Worm (Caenorhabditis elegans) whole organism, L3 larva: ENCODE data around the gene wee-1.1.
A peak's percentile ranks its signal among the peaks of the same experiment; 100 is the strongest.

Experiments used
- R02D3.7 ChIP-seq: fragments of 150-350 bp; optimal IDR thresholded peaks from 2 replicates; lab custom pipeline; 2014; ENCODE audit warnings: missing biosample characterization, missing genetic modification characterization
- ama-1 ChIP-seq: fragments of 150-350 bp; optimal IDR thresholded peaks from 2 replicates; lab custom pipeline; 2018
- ceh-16 ChIP-seq: sonication (generic microtip); optimal IDR thresholded peaks from 2 replicates; lab custom pipeline; 2017; ENCODE audit warnings: missing biosample characterization, missing genetic modification characterization
- ceh-28 ChIP-seq: fragments of 150-350 bp; optimal IDR thresholded peaks from 2 replicates; lab custom pipeline; 2014; ENCODE audit warnings: missing biosample characterization, missing genetic modification reagents, missing genetic modification characterization
- ceh-9 ChIP-seq: sonication (generic microtip); optimal IDR thresholded peaks from 2 replicates; lab custom pipeline; 2018; ENCODE audit warnings: missing biosample characterization, missing genetic modification characterization
- elt-1 ChIP-seq: fragments of 150-350 bp; optimal IDR thresholded peaks from 2 replicates; lab custom pipeline; 2014; ENCODE audit warnings: missing biosample characterization, missing genetic modification characterization
- elt-2 ChIP-seq: sonication (generic microtip); optimal IDR thresholded peaks from 2 replicates; lab custom pipeline; 2016; ENCODE audit warnings: missing genetic modification reagents, mild to moderate bottlenecking, missing genetic modification characterization, missing compliant biosample characterization
- elt-3 ChIP-seq, 3 experiments: fragments of 150-350 bp in 1 of 3; sonication (generic microtip) in 2 of 3; optimal IDR thresholded peaks; 2 replicates in 2 of 3; 4 replicates in 1 of 3; lab custom pipeline; 2014 to 2017; ENCODE audit warnings: missing biosample characterization in 3 of 3, missing genetic modification characterization in 3 of 3
- eor-1 ChIP-seq, 2 experiments: fragments of 150-350 bp; optimal IDR thresholded peaks; 2 replicates each; lab custom pipeline; 2014 to 2018; ENCODE audit warnings: missing biosample characterization in 2 of 2, missing genetic modification characterization in 2 of 2
- fkh-10 ChIP-seq: sonication (generic microtip); optimal IDR thresholded peaks from 2 replicates; lab custom pipeline; 2017; ENCODE audit warnings: missing biosample characterization, missing genetic modification reagents, missing genetic modification characterization
- fkh-2 ChIP-seq: fragments of 150-350 bp; optimal IDR thresholded peaks from 2 replicates; lab custom pipeline; 2014; ENCODE audit warnings: missing biosample characterization, missing genetic modification reagents, missing genetic modification characterization
- hmg-11 ChIP-seq: sonication (generic microtip); optimal IDR thresholded peaks from 2 replicates; lab custom pipeline; 2016; ENCODE audit warnings: missing genetic modification characterization, missing compliant biosample characterization
- jun-1 ChIP-seq: fragments of 150-350 bp; optimal IDR thresholded peaks from 2 replicates; lab custom pipeline; 2014; ENCODE audit warnings: missing biosample characterization, missing genetic modification reagents, missing genetic modification characterization
- lin-15B ChIP-seq: fragments of 150-350 bp; optimal IDR thresholded peaks from 2 replicates; lab custom pipeline; 2014; ENCODE audit warnings: missing biosample characterization, missing genetic modification characterization
- lin-39 ChIP-seq: fragments of 150-350 bp; optimal IDR thresholded peaks from 2 replicates; lab custom pipeline; 2018; ENCODE audit warnings: missing biosample characterization, missing genetic modification reagents, missing genetic modification characterization
- lsy-12 ChIP-seq: sonication (generic microtip); optimal IDR thresholded peaks from 2 replicates; lab custom pipeline; 2016; ENCODE audit warnings: mild to moderate bottlenecking, missing genetic modification characterization, missing compliant biosample characterization
- mdl-1 ChIP-seq: fragments of 150-350 bp; optimal IDR thresholded peaks from 2 replicates; lab custom pipeline; 2014; ENCODE audit warnings: missing biosample characterization, missing genetic modification characterization
- nfya-1 ChIP-seq: sonication (generic microtip); optimal IDR thresholded peaks from 2 replicates; lab custom pipeline; 2017; ENCODE audit warnings: missing genetic modification characterization, mild to moderate bottlenecking, missing compliant biosample characterization, antibody characterized with exemption, moderate library complexity; ENCODE audit not compliant: insufficient read depth
- nhr-11 ChIP-seq: fragments of 150-350 bp; optimal IDR thresholded peaks from 2 replicates; lab custom pipeline; 2014; ENCODE audit warnings: missing biosample characterization, missing genetic modification characterization
- nhr-12 ChIP-seq: fragments of 150-350 bp; optimal IDR thresholded peaks from 2 replicates; lab custom pipeline; 2014; ENCODE audit warnings: missing biosample characterization, missing genetic modification characterization
- nhr-23 ChIP-seq: fragments of 150-350 bp; optimal IDR thresholded peaks from 2 replicates; lab custom pipeline; 2014; ENCODE audit warnings: missing biosample characterization, missing genetic modification reagents, missing genetic modification characterization
- nhr-237 ChIP-seq: fragments of 150-350 bp; optimal IDR thresholded peaks from 2 replicates; lab custom pipeline; 2014; ENCODE audit warnings: missing biosample characterization, missing genetic modification characterization
- nhr-25 ChIP-seq: sonication (generic microtip); optimal IDR thresholded peaks from 2 replicates; lab custom pipeline; 2017; ENCODE audit warnings: missing biosample characterization, missing genetic modification characterization
- nhr-28 ChIP-seq: fragments of 150-350 bp; optimal IDR thresholded peaks from 2 replicates; lab custom pipeline; 2014; ENCODE audit warnings: missing biosample characterization, missing genetic modification characterization
- nhr-43 ChIP-seq: sonication (generic microtip); optimal IDR thresholded peaks from 2 replicates; lab custom pipeline; 2016; ENCODE audit warnings: mild to moderate bottlenecking, missing genetic modification characterization, missing compliant biosample characterization; ENCODE audit not compliant: poor library complexity, severe bottlenecking
- nhr-67 ChIP-seq: fragments of 150-350 bp; optimal IDR thresholded peaks from 2 replicates; lab custom pipeline; 2014; ENCODE audit warnings: missing biosample characterization, missing genetic modification characterization
- nhr-76 ChIP-seq: fragments of 150-350 bp; sonication (generic microtip); optimal IDR thresholded peaks from 5 replicates; lab custom pipeline; 2014; ENCODE audit warnings: missing biosample characterization, missing genetic modification characterization
- nhr-77 ChIP-seq: fragments of 150-350 bp; optimal IDR thresholded peaks from 2 replicates; lab custom pipeline; 2014; ENCODE audit warnings: missing biosample characterization, missing genetic modification characterization
- pha-4 ChIP-seq: fragments of 150-350 bp; optimal IDR thresholded peaks from 2 replicates; lab custom pipeline; 2014; ENCODE audit warnings: missing biosample characterization, missing genetic modification reagents, missing genetic modification characterization
- pqm-1 ChIP-seq: fragments of 150-350 bp; optimal IDR thresholded peaks from 2 replicates; lab custom pipeline; 2017; ENCODE audit warnings: missing biosample characterization, missing genetic modification characterization, inconsistent platforms
- sea-2 ChIP-seq: fragments of 150-350 bp; sonication (generic microtip); optimal IDR thresholded peaks from 4 replicates; lab custom pipeline; 2014; ENCODE audit warnings: missing biosample characterization, missing genetic modification reagents, missing genetic modification characterization
- skn-1 ChIP-seq: fragments of 150-350 bp; optimal IDR thresholded peaks from 2 replicates; lab custom pipeline; 2014; ENCODE audit warnings: missing biosample characterization, missing genetic modification characterization
- snpc-4 ChIP-seq: fragments of 150-350 bp; optimal IDR thresholded peaks from 2 replicates; lab custom pipeline; 2014; ENCODE audit warnings: missing biosample characterization, missing genetic modification characterization
- tbx-2 ChIP-seq: sonication (generic microtip); optimal IDR thresholded peaks from 2 replicates; lab custom pipeline; 2016; ENCODE audit warnings: mild to moderate bottlenecking, missing genetic modification characterization, missing compliant biosample characterization
- unc-39 ChIP-seq: sonication (generic microtip); optimal IDR thresholded peaks from 4 replicates; lab custom pipeline; 2017; ENCODE audit warnings: missing biosample characterization, missing genetic modification characterization
- unc-62 ChIP-seq: fragments of 150-350 bp; sonication (generic microtip); optimal IDR thresholded peaks from 4 replicates; lab custom pipeline; 2014; ENCODE audit warnings: missing biosample characterization, missing genetic modification reagents, missing genetic modification characterization
- zag-1 ChIP-seq: fragments of 150-350 bp; optimal IDR thresholded peaks from 2 replicates; lab custom pipeline; 2014; ENCODE audit warnings: missing biosample characterization, missing genetic modification characterization
- ztf-4 ChIP-seq: fragments of 150-350 bp; optimal IDR thresholded peaks from 2 replicates; lab custom pipeline; 2014; ENCODE audit warnings: missing biosample characterization, missing genetic modification characterization

wee-1.1 gene

DNA sequence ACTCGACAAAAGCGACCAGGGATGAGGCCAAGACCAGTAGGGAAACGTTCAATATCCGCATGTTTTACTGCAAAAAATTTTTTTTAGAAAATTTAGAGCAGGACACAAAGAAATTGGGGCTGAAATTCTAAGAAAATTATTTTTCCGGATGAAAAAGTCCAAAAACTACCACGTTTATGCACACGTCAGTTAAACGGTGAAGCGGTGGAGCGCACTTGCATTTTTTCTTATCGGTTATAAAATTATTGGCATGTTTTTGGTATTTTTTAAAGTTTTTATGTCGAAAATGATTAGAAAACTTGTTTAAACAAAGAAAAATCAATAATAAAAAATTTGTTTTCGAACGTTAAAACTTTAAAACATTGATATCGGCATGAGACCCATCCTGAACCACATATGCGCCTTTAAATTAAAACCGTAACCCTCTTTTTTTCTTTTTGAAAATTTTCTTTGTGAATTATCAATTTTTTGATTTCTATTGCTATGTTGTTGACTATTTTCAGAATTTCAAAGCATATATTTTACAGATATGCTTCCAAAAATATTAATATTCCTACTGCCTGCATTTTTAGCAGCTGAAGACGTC lies 40.8 kb upstream of the wee-1.1 start, which contains the start of the genes dnj-20 and ZK1307.8 (continued):
- TF ChIP-seq nhr-23: no peak

- no peak for TF ChIP-seq eor-1 (tag; optimal IDR thresholded peaks at IDR 0.05; lab: Kevin White, UChicago)
- TF ChIP-seq nhr-23: peak; percentile 8
- peak; percentile 91 for TF ChIP-seq pha-4 (tag; lab: Kevin White, UChicago)
Measured at ce11 chrII:9621913-9622348, 38.6 kb upstream of the wee-1.1 start.

DNA sequence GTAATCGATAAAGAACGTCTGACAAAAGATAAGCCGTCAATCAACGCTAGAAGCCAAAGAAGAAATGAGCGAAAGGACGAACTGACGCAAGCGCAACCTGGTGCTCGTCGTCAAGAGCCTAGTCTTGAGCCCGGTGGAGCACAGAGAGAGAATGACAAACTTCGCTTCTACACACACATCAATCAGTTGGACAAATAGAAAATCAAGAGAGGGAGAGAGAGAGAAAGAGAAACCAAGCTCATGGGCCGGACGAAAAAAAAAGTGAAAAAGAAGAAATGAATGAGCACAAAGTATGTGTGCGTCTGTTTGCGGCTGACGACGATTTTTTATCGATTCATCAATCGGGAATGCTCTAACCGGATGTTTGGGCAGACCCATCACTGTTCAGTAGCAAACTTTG lies 37.8 kb upstream of the wee-1.1 start:
- TF ChIP-seq nfya-1: peak; percentile 32
- TF ChIP-seq tbx-2: no peak
- peak; percentile 25 for TF ChIP-seq unc-62 (GFP tag; lab: Kevin White, UChicago)
- TF ChIP-seq pha-4 (tag; lab: Kevin White, UChicago): peak; percentile 60
- peak; percentile 52 for TF ChIP-seq lin-39 (tag; lab: Kevin White, UChicago)
- peak; percentile 6 for TF ChIP-seq hmg-11 (tag; lab: Kevin White, UChicago)
- TF ChIP-seq ceh-9 (tag; lab: Kevin White, UChicago): no peak
- TF ChIP-seq ama-1 (lab: Kevin White, UChicago): peak; percentile 31

DNA sequence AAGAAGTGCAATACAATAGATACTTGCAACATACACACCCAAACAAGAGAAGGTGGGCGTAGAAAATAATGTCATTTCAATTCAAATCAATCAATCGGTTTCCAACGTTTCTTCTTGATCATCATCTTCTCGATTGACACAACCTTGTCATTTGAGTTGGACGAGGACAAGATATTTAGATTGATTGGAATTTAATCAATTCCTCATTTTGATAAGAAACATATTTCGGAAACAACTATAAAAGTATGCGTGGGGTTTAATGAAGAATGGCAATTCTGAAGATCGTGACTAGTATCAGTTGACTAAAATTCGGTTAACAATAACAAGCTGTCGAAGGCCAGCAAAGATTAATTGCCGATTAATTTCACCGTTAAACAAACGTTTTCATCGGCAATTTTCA lies 37.3 kb upstream of the wee-1.1 start:
- no peak for TF ChIP-seq snpc-4 (tag; lab: Kevin White, UChicago)
- TF ChIP-seq nhr-67 (tag; lab: Kevin White, UChicago): no peak
- TF ChIP-seq nhr-28 (tag; lab: Kevin White, UChicago): no peak
- TF ChIP-seq lsy-12 (tag; lab: Kevin White, UChicago): no peak
- TF ChIP-seq jun-1: no peak
- no peak for TF ChIP-seq hmg-11 (tag; lab: Kevin White, UChicago)
- TF ChIP-seq pqm-1 (tag; lab: Kevin White, UChicago): no peak
- TF ChIP-seq fkh-2 (tag; lab: Kevin White, UChicago): no peak
- TF ChIP-seq ztf-4 (tag; lab: Kevin White, UChicago): no peak
- TF ChIP-seq nhr-237 (tag; lab: Kevin White, UChicago): no peak
- TF ChIP-seq pha-4 (tag; lab: Kevin White, UChicago): no peak
- TF ChIP-seq nhr-25 (tag; lab: Kevin White, UChicago): peak; percentile 59
- peak; percentile 46 for TF ChIP-seq nhr-43 (tag; lab: Kevin White, UChicago)
- TF ChIP-seq nhr-23: peak; percentile 10
- TF ChIP-seq tbx-2: no peak
- TF ChIP-seq eor-1 (tag; optimal IDR thresholded peaks at IDR 0.05; lab: Kevin White, UChicago): no peak
- TF ChIP-seq lin-15B (tag; lab: Kevin White, UChicago): no peak
- TF ChIP-seq nhr-11 (tag; lab: Kevin White, UChicago): no peak
- no peak for TF ChIP-seq zag-1 (tag; lab: Kevin White, UChicago)
- no peak for TF ChIP-seq sea-2 (GFP tag; lab: Kevin White, UChicago)
- no peak for TF ChIP-seq R02D3.7
- no peak for TF ChIP-seq ama-1 (lab: Kevin White, UChicago)
- no peak for TF ChIP-seq ceh-28 (tag; lab: Kevin White, UChicago)
- peak; percentile 24 for TF ChIP-seq elt-1 (tag; lab: Kevin White, UChicago)

- TF ChIP-seq ama-1 (lab: Kevin White, UChicago) (peak; percentile 81), nfya-1 (peak; percentile 43), ceh-16 (tag; lab: Kevin White, UChicago) (no peak), fkh-10 (GFP tag; lab: Kevin White, UChicago) (no peak), nhr-11 (tag; lab: Kevin White, UChicago) (no peak), nhr-77 (tag; lab: Kevin White, UChicago) (no peak), unc-39 (tag; lab: Kevin White, UChicago) (no peak), jun-1 (no peak), nhr-76 (tag; lab: Kevin White, UChicago) (no peak), ztf-4 (tag; lab: Kevin White, UChicago) (no peak), nhr-23 (peak; percentile 10), mdl-1 (tag; lab: Kevin White, UChicago) (no peak), skn-1 (tag; lab: Kevin White, UChicago) (no peak), elt-2 (tag; lab: Kevin White, UChicago) (peak; percentile 68), fkh-2 (tag; lab: Kevin White, UChicago) (no peak), elt-3 (tag; optimal IDR thresholded peaks at IDR 0.05; lab: Kevin White, UChicago) (peak in 1 of 3 experiments; percentile 43), nhr-12 (tag; lab: Kevin White, UChicago) (no peak), snpc-4 (tag; lab: Kevin White, UChicago) (no peak)
Measured at ce11 chrII:9619995-9620535, 36.7 kb upstream of the wee-1.1 start.
